Fruit fly (Drosophila melanogaster) S2 (cell line): ENCODE data around the gene Cyp312a1.

Source experiments
- CG8478 ChIP-seq: fragments of >200 bp; optimal IDR thresholded peaks from 2 replicates; lab custom pipeline; 2018
- CTCF ChIP-seq, 2 experiments: fragments of >200 bp; optimal IDR thresholded peaks; 2 replicates each; lab custom pipeline; 2018

- TF ChIP-seq CTCF (optimal IDR thresholded peaks at IDR 0.05; lab: Kevin White, UChicago), result no peak
- no peak for TF ChIP-seq CG8478 (lab: Kevin White, UChicago)
Observed at dm6 chr3L:18079610-18080497, 52.6 kb downstream of the Cyp312a1 start.
